Worm (Caenorhabditis elegans): ENCODE data around the gene C31H2.3.
A peak's percentile ranks its signal among the peaks of the same experiment; 100 is the strongest.

Gene C31H2.3

DNA sequence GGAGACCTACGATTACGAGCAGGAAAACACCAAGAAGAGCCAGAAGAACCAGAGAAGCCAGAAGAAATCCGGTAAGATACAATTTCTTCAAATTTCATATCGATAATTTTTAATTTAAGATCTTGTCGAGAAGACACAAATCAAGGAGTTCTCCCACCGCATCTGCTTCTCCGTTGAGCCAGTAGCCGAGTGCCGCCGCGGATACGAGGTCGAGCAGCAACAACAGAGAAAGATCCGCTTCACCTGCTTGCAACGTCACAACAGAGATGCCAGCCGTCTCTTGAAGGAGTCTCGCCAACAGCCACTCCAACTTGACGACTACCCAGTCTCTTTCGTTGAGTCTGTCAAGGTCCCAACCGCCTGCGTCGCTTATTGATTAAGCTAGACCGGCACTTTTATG lies 48.5 kb downstream of the C31H2.3 start:
- no peak for TF ChIP-seq efl-1 (optimal IDR thresholded peaks at IDR 0.05)
- peak in 1 of 2 experiments; percentile 9 for TF ChIP-seq efl-1 (GFP tag; optimal IDR thresholded peaks at IDR 0.05 in 1 of 2)
- no peak for TF ChIP-seq pax-3 (tag; optimal IDR thresholded peaks at IDR 0.05)

DNA sequence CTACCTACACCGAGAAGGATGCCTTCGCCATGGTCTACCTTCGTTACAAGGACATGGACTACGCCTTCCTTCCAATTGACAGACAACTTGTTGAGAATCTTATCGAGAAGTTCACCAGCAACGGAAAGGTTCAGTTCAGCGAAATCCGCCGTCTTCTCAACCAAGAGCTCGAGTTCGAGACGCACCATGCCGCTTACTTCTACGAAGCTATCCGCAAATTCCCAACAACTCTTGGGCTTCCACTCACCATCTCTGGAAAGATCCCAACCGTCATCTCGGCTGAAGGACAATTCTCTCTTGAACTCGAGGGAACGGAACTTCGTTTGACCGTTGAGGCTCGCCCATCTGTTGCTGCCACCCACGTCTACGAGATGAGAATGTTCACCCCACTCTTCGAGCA lies 50.8 kb downstream of the C31H2.3 start:
- TF ChIP-seq efl-1 (optimal IDR thresholded peaks at IDR 0.05) (no peak), efl-1 (GFP tag; optimal IDR thresholded peaks at IDR 0.05 in 1 of 2) (no peak), nhr-11 (tag; optimal IDR thresholded peaks at IDR 0.05) (no peak)

DNA sequence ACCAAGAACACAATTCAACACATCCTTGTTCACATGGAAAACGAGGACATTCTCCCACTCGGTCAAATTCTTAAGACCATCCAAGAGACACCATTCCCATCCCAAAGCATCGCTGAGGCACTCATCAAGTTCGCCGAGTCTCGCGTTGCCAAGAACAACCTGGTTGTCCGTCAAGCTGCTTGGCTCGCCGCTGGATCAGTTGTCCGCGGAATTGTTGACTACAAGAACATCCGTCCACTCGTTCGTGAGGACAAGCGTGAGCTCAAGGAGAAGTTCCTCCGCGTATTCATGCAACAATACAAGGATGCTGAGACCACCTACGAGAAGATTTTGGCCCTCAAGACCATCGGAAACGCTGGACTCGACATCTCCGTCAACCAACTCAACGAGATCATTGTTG lies 51.8 kb downstream of the C31H2.3 start:
- TF ChIP-seq egl-27 (tag; optimal IDR thresholded peaks at IDR 0.05): no peak
- no peak for TF ChIP-seq nhr-84 (tag; optimal IDR thresholded peaks at IDR 0.05)
- TF ChIP-seq dpl-1 (GFP tag; optimal IDR thresholded peaks at IDR 0.05): no peak
- TF ChIP-seq hlh-17 (GFP tag; optimal IDR thresholded peaks at IDR 0.05; ENCODE audit: borderline replicate concordance): no peak
- no peak for TF ChIP-seq blmp-1 (tag; optimal IDR thresholded peaks at IDR 0.05)
- TF ChIP-seq Y116A8C.19 (tag; optimal IDR thresholded peaks at IDR 0.05; ENCODE audit: borderline replicate concordance): no peak
- TF ChIP-seq mab-9 (GFP tag; IDR thresholded peaks at IDR 0.05): no peak
